Worm (Caenorhabditis elegans): ENCODE measurements around the gene C55B6.1.

The C55B6.1 gene

DNA sequence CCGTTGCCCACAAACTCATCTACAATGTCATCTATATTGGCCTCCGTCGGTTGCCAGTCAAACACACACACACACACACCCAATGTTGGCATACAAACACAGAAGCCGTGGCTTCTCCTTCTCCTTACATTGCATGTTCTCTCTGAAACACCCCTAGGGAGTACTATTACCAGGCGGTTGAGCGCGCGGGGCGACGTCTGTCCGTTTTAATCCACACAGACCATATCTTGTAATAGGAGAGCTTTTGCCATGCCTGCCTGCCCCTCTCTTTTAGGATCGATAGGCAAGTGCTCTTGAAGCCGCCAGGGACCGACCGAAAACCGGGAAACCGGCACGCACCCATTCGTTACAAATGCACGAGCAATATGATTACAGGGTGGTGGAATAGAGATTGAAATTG, 24.3 kb downstream of the C55B6.1 start:
- TF ChIP-seq ces-1 (GFP tag; optimal IDR thresholded peaks at IDR 0.05) = peak; percentile 14
- no peak for TF ChIP-seq mep-1 (tag; optimal IDR thresholded peaks at IDR 0.05)

DNA sequence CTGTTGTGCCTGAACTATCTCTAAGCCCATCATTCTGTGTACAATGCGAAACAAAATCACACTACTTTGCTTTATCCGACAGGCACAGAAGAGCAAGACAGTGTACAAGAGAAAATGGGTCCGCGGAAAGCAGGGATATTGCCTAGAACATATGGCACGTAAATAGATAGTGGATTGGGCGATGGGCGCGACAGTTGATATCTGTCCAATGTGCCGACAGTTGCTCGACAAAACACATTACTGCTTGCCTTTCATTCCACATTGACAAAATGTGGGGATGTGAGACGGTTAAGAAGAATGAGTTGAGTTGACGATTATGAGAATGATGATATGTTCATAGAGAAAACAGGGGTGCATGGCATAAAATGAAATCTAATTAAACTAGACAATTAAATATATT, 24.9 kb downstream of the C55B6.1 start:
- no peak for TF ChIP-seq nhr-237 (tag; optimal IDR thresholded peaks at IDR 0.05)
- TF ChIP-seq ces-1 (GFP tag; optimal IDR thresholded peaks at IDR 0.05) = no peak
- no peak for TF ChIP-seq elt-1 (tag; optimal IDR thresholded peaks at IDR 0.05; ENCODE audit: borderline replicate concordance, insufficient read depth)
- no peak for TF ChIP-seq snpc-4 (tag; optimal IDR thresholded peaks at IDR 0.05)
- TF ChIP-seq pha-4 (tag; optimal IDR thresholded peaks at IDR 0.05) = no peak
- TF ChIP-seq unc-120 (tag; optimal IDR thresholded peaks at IDR 0.05; ENCODE audit: poor library complexity, severe bottlenecking) = peak; percentile 9
- no peak for TF ChIP-seq drap-1 (GFP tag; optimal IDR thresholded peaks at IDR 0.05)
- TF ChIP-seq zip-8 (tag; optimal IDR thresholded peaks at IDR 0.05) = no peak
- TF ChIP-seq elt-3 (tag; optimal IDR thresholded peaks at IDR 0.05) = no peak
- TF ChIP-seq nhr-28 (tag; optimal IDR thresholded peaks at IDR 0.05) = no peak
- no peak for TF ChIP-seq cnd-1 (tag; optimal IDR thresholded peaks at IDR 0.05)
- TF ChIP-seq sem-2 (GFP tag; optimal IDR thresholded peaks at IDR 0.05) = no peak
- TF ChIP-seq unc-39 (tag; optimal IDR thresholded peaks at IDR 0.05) = no peak
- TF ChIP-seq lin-32 (GFP tag; optimal IDR thresholded peaks at IDR 0.05) = no peak
- no peak for TF ChIP-seq blmp-1 (tag; optimal IDR thresholded peaks at IDR 0.05)
- TF ChIP-seq hlh-1 (tag; optimal IDR thresholded peaks at IDR 0.05) = peak; percentile 98
- peak; percentile 38 for TF ChIP-seq unc-62 (GFP tag; optimal IDR thresholded peaks at IDR 0.05)
- no peak for TF ChIP-seq nhr-2 (tag; optimal IDR thresholded peaks at IDR 0.05)
- no peak for TF ChIP-seq lin-13 (tag; optimal IDR thresholded peaks at IDR 0.05)
- no peak for TF ChIP-seq tbx-8 (GFP tag; optimal IDR thresholded peaks at IDR 0.05)
- no peak for TF ChIP-seq ztf-11 (tag; optimal IDR thresholded peaks at IDR 0.05)
- TF ChIP-seq ceh-83 (GFP tag; optimal IDR thresholded peaks at IDR 0.05) = no peak

DNA sequence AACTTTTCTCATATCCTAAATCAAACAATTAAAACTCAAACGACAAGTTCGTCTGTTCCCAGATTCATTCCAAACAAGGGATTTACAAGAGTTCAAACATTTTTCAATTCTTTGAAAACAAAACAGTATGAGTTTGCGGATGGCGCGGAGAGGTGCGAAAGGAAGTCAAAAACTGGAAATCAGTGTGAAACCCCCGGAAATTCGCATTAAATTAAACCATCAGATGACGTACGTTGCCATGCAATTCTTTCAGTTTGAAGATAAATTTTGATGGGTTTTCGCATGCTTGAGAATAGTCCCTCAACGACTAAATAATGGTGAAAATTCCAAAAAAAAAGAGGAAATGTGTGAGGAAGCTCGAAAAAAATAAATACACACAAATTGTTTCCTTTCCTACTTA, 29.2 kb downstream of the C55B6.1 start:
- TF ChIP-seq snpc-4 (tag; optimal IDR thresholded peaks at IDR 0.05) = no peak
- no peak for TF ChIP-seq cnd-1 (tag; optimal IDR thresholded peaks at IDR 0.05)
- TF ChIP-seq unc-39 (tag; optimal IDR thresholded peaks at IDR 0.05) = no peak
- TF ChIP-seq lin-13 (tag; optimal IDR thresholded peaks at IDR 0.05) = no peak
- TF ChIP-seq unc-120 (tag; optimal IDR thresholded peaks at IDR 0.05; ENCODE audit: poor library complexity, severe bottlenecking) = no peak
- TF ChIP-seq ces-1 (GFP tag; optimal IDR thresholded peaks at IDR 0.05) = no peak
- no peak for TF ChIP-seq hlh-1 (tag; optimal IDR thresholded peaks at IDR 0.05)
- TF ChIP-seq sptf-1 (tag; optimal IDR thresholded peaks at IDR 0.05) = no peak
- TF ChIP-seq ham-2 (GFP tag; optimal IDR thresholded peaks at IDR 0.05) = no peak
- no peak for TF ChIP-seq nhr-12 (tag; optimal IDR thresholded peaks at IDR 0.05)
- TF ChIP-seq mab-5 (tag; optimal IDR thresholded peaks at IDR 0.05) = no peak
- no peak for TF ChIP-seq lsy-2 (tag; optimal IDR thresholded peaks at IDR 0.05)
- no peak for TF ChIP-seq M03D4.4 (tag; optimal IDR thresholded peaks at IDR 0.05)
- TF ChIP-seq drap-1 (GFP tag; optimal IDR thresholded peaks at IDR 0.05) = no peak
- TF ChIP-seq ztf-11 (tag; optimal IDR thresholded peaks at IDR 0.05) = no peak

DNA sequence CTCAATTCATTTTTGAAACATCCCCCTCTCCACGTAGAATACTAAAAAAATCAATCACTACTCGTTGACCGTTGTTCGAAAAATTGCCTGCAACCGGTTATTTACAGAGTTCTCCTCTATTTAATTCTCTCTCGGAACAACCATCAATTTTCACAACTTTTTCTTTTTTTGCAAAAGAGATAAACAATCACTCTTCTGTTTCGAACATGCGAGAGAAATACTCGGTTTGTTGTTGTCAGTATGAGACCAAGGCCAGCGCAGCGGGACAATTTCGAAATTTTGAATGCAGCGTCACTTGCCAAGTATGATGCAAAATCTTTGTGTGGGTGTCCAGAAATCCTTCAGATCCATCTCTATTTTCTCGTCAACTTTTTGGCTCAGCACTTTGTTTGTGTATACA, 30.2 kb downstream of the C55B6.1 start:
- TF ChIP-seq snpc-4 (tag; optimal IDR thresholded peaks at IDR 0.05) (no peak), ceh-83 (GFP tag; optimal IDR thresholded peaks at IDR 0.05) (no peak), flh-1 (GFP tag; optimal IDR thresholded peaks at IDR 0.05) (no peak), sptf-1 (tag; optimal IDR thresholded peaks at IDR 0.05) (no peak), bed-3 (GFP tag; optimal IDR thresholded peaks at IDR 0.05) (no peak), unc-120 (tag; optimal IDR thresholded peaks at IDR 0.05; ENCODE audit: poor library complexity, severe bottlenecking) (no peak), elt-3 (tag; optimal IDR thresholded peaks at IDR 0.05) (no peak), mls-2 (tag; optimal IDR thresholded peaks at IDR 0.05) (no peak), blmp-1 (tag; optimal IDR thresholded peaks at IDR 0.05) (no peak), unc-62 (GFP tag; optimal IDR thresholded peaks at IDR 0.05) (no peak), ceh-39 (tag; optimal IDR thresholded peaks at IDR 0.05) (no peak), tbx-8 (GFP tag; optimal IDR thresholded peaks at IDR 0.05) (no peak), elt-1 (tag; optimal IDR thresholded peaks at IDR 0.05; ENCODE audit: borderline replicate concordance, insufficient read depth) (no peak), lin-13 (tag; optimal IDR thresholded peaks at IDR 0.05) (no peak), pha-4 (tag; optimal IDR thresholded peaks at IDR 0.05) (no peak), cnd-1 (tag; optimal IDR thresholded peaks at IDR 0.05) (no peak), nhr-237 (tag; optimal IDR thresholded peaks at IDR 0.05) (no peak), nhr-2 (tag; optimal IDR thresholded peaks at IDR 0.05) (no peak), ham-2 (GFP tag; optimal IDR thresholded peaks at IDR 0.05) (no peak)

Data from whole organism, mixed stage, embryonic.